Worm (Caenorhabditis elegans): Measurements from ENCODE around the gene Y64H9A.2.

- no peak for TF ChIP-seq ceh-36 (tag; optimal IDR thresholded peaks at IDR 0.05)
- TF ChIP-seq F13C5.2 (tag; optimal IDR thresholded peaks at IDR 0.05) = no peak
- TF ChIP-seq ama-1 (optimal IDR thresholded peaks at IDR 0.05) = no peak
- TF ChIP-seq flt-1 (GFP tag; IDR thresholded peaks at IDR 0.05) = no peak
- no peak for TF ChIP-seq hmg-4 (GFP tag; optimal IDR thresholded peaks at IDR 0.05)
- no peak for TF ChIP-seq scrt-1 (GFP tag; IDR thresholded peaks at IDR 0.05)
- no peak for TF ChIP-seq ets-7 (tag; optimal IDR thresholded peaks at IDR 0.05)
- no peak for TF ChIP-seq tbx-37 (GFP tag; conservative IDR thresholded peaks at IDR 0.05)
- no peak for TF ChIP-seq sea-1 (GFP tag; conservative IDR thresholded peaks at IDR 0.05)
- no peak for TF ChIP-seq tra-4 (tag; optimal IDR thresholded peaks at IDR 0.05)
Observed at ce11 chrX:5006972-5007371, 36.8 kb upstream of the Y64H9A.2 start.
